Fruit fly (Drosophila melanogaster) whole organism, embryonic: Measurements from ENCODE around the gene gish.
A peak's percentile ranks its signal among the peaks of the same experiment; 100 is the strongest.

Experiments used
- ATbp ChIP-seq: fragments of 200-800 bp; sonication (Bioruptor generic); optimal IDR thresholded peaks from 2 replicates; lab custom pipeline; 2017; ENCODE audit warnings: missing biosample characterization, mild to moderate bottlenecking, missing genetic modification characterization, missing genetic modification reagents
- Awh ChIP-seq: fragments of 200-800 bp; sonication (Bioruptor generic); IDR thresholded peaks from 2 replicates; pipeline ENCODE4, ENCODE4 v1.3.6; 2022; ENCODE audit warnings: missing biosample characterization, missing genetic modification characterization
- Bdp1 ChIP-seq: fragments of 200-800 bp; sonication (Bioruptor generic); optimal IDR thresholded peaks from 3 replicates; lab custom pipeline; 2016; ENCODE audit warnings: missing biosample characterization, missing genetic modification characterization
- Bgb ChIP-seq: fragments of 200-800 bp; sonication (Bioruptor generic); IDR thresholded peaks from 2 replicates; pipeline ENCODE4 v1.3.6; 2022; ENCODE audit warnings: missing biosample characterization, missing genetic modification characterization; ENCODE audit not compliant: partially characterized antibody
- CG10147 ChIP-seq: fragments of 200-800 bp; sonication (Bioruptor generic); optimal IDR thresholded peaks from 2 replicates; lab custom pipeline; 2019; ENCODE audit warnings: missing biosample characterization, mild to moderate bottlenecking, missing genetic modification characterization, moderate library complexity
- CG10209 ChIP-seq: fragments of 200-800 bp; sonication (Bioruptor generic); optimal IDR thresholded peaks from 3 replicates; lab custom pipeline; 2017; ENCODE audit warnings: missing biosample characterization, mild to moderate bottlenecking, missing genetic modification characterization, missing genetic modification reagents
- CG10431 ChIP-seq: fragments of 200-800 bp; sonication (Bioruptor generic); optimal IDR thresholded peaks from 3 replicates; lab custom pipeline; 2018; ENCODE audit warnings: missing biosample characterization, mild to moderate bottlenecking, missing genetic modification characterization
- CG10462 ChIP-seq: fragments of 200-800 bp; sonication (Bioruptor generic); optimal IDR thresholded peaks from 2 replicates; lab custom pipeline; 2016; ENCODE audit warnings: missing biosample characterization, missing genetic modification characterization
- CG13287 ChIP-seq: fragments of 200-800 bp; sonication (Bioruptor generic); IDR thresholded peaks from 2 replicates; pipeline ENCODE4 v1.3.6; 2022; ENCODE audit warnings: missing biosample characterization, missing genetic modification characterization; ENCODE audit not compliant: partially characterized antibody
- CG13894 ChIP-seq: fragments of 200-800 bp; sonication (Bioruptor generic); optimal IDR thresholded peaks from 3 replicates; lab custom pipeline; 2018; ENCODE audit warnings: missing biosample characterization, mild to moderate bottlenecking, missing genetic modification characterization, moderate library complexity
- CG15514 ChIP-seq: fragments of 200-800 bp; sonication (Bioruptor generic); optimal IDR thresholded peaks from 3 replicates; lab custom pipeline; 2017; ENCODE audit warnings: missing biosample characterization, missing genetic modification characterization, mild to moderate bottlenecking, moderate library complexity, missing genetic modification reagents
- CG16815 ChIP-seq: fragments of 200-800 bp; sonication (Bioruptor generic); optimal IDR thresholded peaks from 3 replicates; lab custom pipeline; 2017; ENCODE audit warnings: missing biosample characterization, mild to moderate bottlenecking, missing genetic modification characterization
- CG17612 ChIP-seq: fragments of 200-800 bp; sonication (Bioruptor generic); IDR thresholded peaks from 2 replicates; pipeline ENCODE4 v1.3.6; 2022; ENCODE audit warnings: missing biosample characterization, missing genetic modification characterization
- CG2129 ChIP-seq: fragments of 200-800 bp; sonication (Bioruptor generic); IDR thresholded peaks from 2 replicates; pipeline ENCODE4 v1.3.6; 2022; ENCODE audit warnings: missing biosample characterization, missing genetic modification characterization; ENCODE audit not compliant: partially characterized antibody
- CG32532 ChIP-seq: fragments of 200-800 bp; sonication (Bioruptor generic); IDR thresholded peaks from 2 replicates; pipeline ENCODE4 v1.3.6; 2022; ENCODE audit warnings: missing biosample characterization, missing genetic modification characterization
- CG32767 ChIP-seq: fragments of 200-800 bp; sonication (Bioruptor generic); IDR thresholded peaks from 2 replicates; pipeline ENCODE4 v1.3.6; 2022; ENCODE audit warnings: missing biosample characterization, missing genetic modification characterization
- CG42726 ChIP-seq: fragments of 200-800 bp; sonication (Bioruptor generic); IDR thresholded peaks from 2 replicates; pipeline ENCODE4 v1.3.6; 2022; ENCODE audit warnings: missing biosample characterization, missing genetic modification characterization; ENCODE audit not compliant: partially characterized antibody
- CG4404 ChIP-seq: fragments of 200-800 bp; sonication (Bioruptor generic); IDR thresholded peaks from 2 replicates; pipeline ENCODE4 v1.3.6; 2022; ENCODE audit warnings: missing biosample characterization, missing genetic modification characterization
- CG5953 ChIP-seq: fragments of 200-800 bp; sonication (Bioruptor generic); IDR thresholded peaks from 2 replicates; pipeline ENCODE4 v1.3.6; 2022; ENCODE audit warnings: missing biosample characterization, missing genetic modification characterization
- CG7372 ChIP-seq: fragments of 200-800 bp; sonication (Bioruptor generic); IDR thresholded peaks from 2 replicates; pipeline ENCODE4 v1.3.6; 2022; ENCODE audit warnings: missing biosample characterization, missing genetic modification characterization
- CG8944 ChIP-seq: fragments of 200-800 bp; sonication (Bioruptor generic); optimal IDR thresholded peaks from 3 replicates; lab custom pipeline; 2016; ENCODE audit warnings: missing biosample characterization, missing genetic modification characterization
- CG9437 ChIP-seq: fragments of 200-800 bp; sonication (Bioruptor generic); optimal IDR thresholded peaks from 2 replicates; lab custom pipeline; 2018; ENCODE audit warnings: missing biosample characterization, mild to moderate bottlenecking, missing genetic modification characterization
- E2f1 ChIP-seq: fragments of 200-800 bp; sonication (Bioruptor generic); IDR thresholded peaks from 2 replicates; pipeline ENCODE4 v1.3.6; 2022; ENCODE audit warnings: missing biosample characterization, missing genetic modification characterization
- H2.0 ChIP-seq: fragments of 200-800 bp; sonication (Bioruptor generic); IDR thresholded peaks from 2 replicates; pipeline ENCODE4 v1.3.6; 2022; ENCODE audit warnings: missing biosample characterization, missing genetic modification characterization
- HmgZ ChIP-seq: fragments of 200-800 bp; sonication (Bioruptor generic); optimal IDR thresholded peaks from 2 replicates; lab custom pipeline; 2018; ENCODE audit warnings: missing biosample characterization, mild to moderate bottlenecking, missing genetic modification characterization
- Lpt ChIP-seq: fragments of >200 bp; optimal IDR thresholded peaks from 2 replicates; lab custom pipeline; 2018; ENCODE audit warnings: missing biosample characterization, missing genetic modification characterization
- Nf-YB ChIP-seq: fragments of 200-800 bp; sonication (Bioruptor generic); optimal IDR thresholded peaks from 3 replicates; lab custom pipeline; 2019; ENCODE audit warnings: missing biosample characterization, mild to moderate bottlenecking, missing genetic modification characterization, moderate library complexity
- Opbp ChIP-seq: fragments of 200-800 bp; sonication (Bioruptor generic); IDR thresholded peaks from 3 replicates; pipeline ENCODE4 v1.3.6; 2022; ENCODE audit warnings: missing biosample characterization, missing genetic modification characterization; ENCODE audit not compliant: partially characterized antibody
- TFAM ChIP-seq: fragments of 200-800 bp; sonication (Bioruptor generic); optimal IDR thresholded peaks from 2 replicates; lab custom pipeline; 2017; ENCODE audit warnings: missing biosample characterization, missing genetic modification characterization, inconsistent platforms
- ap ChIP-seq: fragments of 200-800 bp; sonication (Bioruptor generic); IDR thresholded peaks from 2 replicates; pipeline ENCODE4 v1.3.6; 2022; ENCODE audit warnings: missing biosample characterization, missing genetic modification characterization
- corto ChIP-seq: fragments of 200-800 bp; sonication (Bioruptor generic); optimal IDR thresholded peaks from 2 replicates; lab custom pipeline; 2016; ENCODE audit warnings: missing biosample characterization, mild to moderate bottlenecking, missing genetic modification characterization, moderate library complexity
- croc ChIP-seq: fragments of 200-800 bp; sonication (Bioruptor generic); conservative IDR thresholded peaks from 3 replicates; pipeline ENCODE4 v1.3.6; 2022; ENCODE audit warnings: missing biosample characterization, missing genetic modification characterization
- dimm ChIP-seq: fragments of 200-800 bp; sonication (Bioruptor generic); IDR thresholded peaks from 2 replicates; pipeline ENCODE4 v1.3.6; 2022; ENCODE audit warnings: missing biosample characterization, missing genetic modification characterization
- fd3F ChIP-seq: fragments of 200-800 bp; sonication (Bioruptor generic); optimal IDR thresholded peaks from 2 replicates; lab custom pipeline; 2018; ENCODE audit warnings: missing biosample characterization, mild to moderate bottlenecking, missing genetic modification characterization, moderate library complexity
- fd64A ChIP-seq: fragments of 200-800 bp; sonication (Bioruptor generic); optimal IDR thresholded peaks from 3 replicates; lab custom pipeline; 2018; ENCODE audit warnings: missing biosample characterization, mild to moderate bottlenecking, missing genetic modification characterization
- fru ChIP-seq: fragments of >200 bp; optimal IDR thresholded peaks from 2 replicates; lab custom pipeline; 2017
- gcm ChIP-seq: fragments of 200-800 bp; sonication (Bioruptor generic); optimal IDR thresholded peaks from 2 replicates; lab custom pipeline; 2019; ENCODE audit warnings: missing biosample characterization, mild to moderate bottlenecking, missing genetic modification characterization, moderate library complexity
- grn ChIP-seq: fragments of 200-800 bp; sonication (Bioruptor generic); optimal IDR thresholded peaks from 3 replicates; lab custom pipeline; 2017; ENCODE audit warnings: missing biosample characterization, missing genetic modification characterization
- lab ChIP-seq: fragments of 200-800 bp; sonication (Bioruptor generic); optimal IDR thresholded peaks from 3 replicates; lab custom pipeline; 2017; ENCODE audit warnings: missing biosample characterization, missing genetic modification characterization, mild to moderate bottlenecking, moderate library complexity, missing genetic modification reagents
- nmo ChIP-seq: fragments of 200-800 bp; sonication (Bioruptor generic); optimal IDR thresholded peaks from 2 replicates; lab custom pipeline; 2018; ENCODE audit warnings: missing biosample characterization, mild to moderate bottlenecking, missing genetic modification characterization, moderate library complexity
- pan ChIP-seq, 4 experiments: fragments of >200 bp in 3 of 4; fragments of 200-800 bp in 1 of 4; sonication (Bioruptor generic) in 1 of 4; optimal IDR thresholded peaks in 3 of 4; IDR thresholded peaks in 1 of 4; 2 replicates each; pipeline versions ENCODE4 v1.3.6 to Lab custom; 2017 to 2022; ENCODE audit warnings: missing biosample characterization in 2 of 4, missing genetic modification characterization in 2 of 4, mixed read lengths in 1 of 4
- phol ChIP-seq: fragments of 200-800 bp; sonication (Bioruptor generic); optimal IDR thresholded peaks from 3 replicates; lab custom pipeline; 2018; ENCODE audit warnings: missing biosample characterization, mild to moderate bottlenecking, missing genetic modification characterization, moderate library complexity
- pita ChIP-seq: fragments of 200-800 bp; sonication (Bioruptor generic); optimal IDR thresholded peaks from 2 replicates; lab custom pipeline; 2017; ENCODE audit warnings: missing biosample characterization, mild to moderate bottlenecking, missing genetic modification characterization
- sens-2 ChIP-seq: fragments of 200-800 bp; sonication (Bioruptor generic); IDR thresholded peaks from 2 replicates; pipeline ENCODE4 v1.3.6; 2022; ENCODE audit warnings: missing biosample characterization, missing genetic modification characterization
- sna ChIP-seq: fragments of 200-800 bp; sonication (Bioruptor generic); IDR thresholded peaks from 2 replicates; pipeline ENCODE4 v1.3.6; 2022; ENCODE audit warnings: missing biosample characterization, missing genetic modification characterization; ENCODE audit not compliant: partially characterized antibody
- tap ChIP-seq: fragments of 200-800 bp; optimal IDR thresholded peaks from 3 replicates; lab custom pipeline; 2019; ENCODE audit warnings: missing biosample characterization, mild to moderate bottlenecking, missing genetic modification characterization, moderate library complexity
- trh ChIP-seq: fragments of 200-800 bp; sonication (Bioruptor generic); optimal IDR thresholded peaks from 2 replicates; lab custom pipeline; 2016; ENCODE audit warnings: missing biosample characterization, missing genetic modification characterization

gish gene

DNA sequence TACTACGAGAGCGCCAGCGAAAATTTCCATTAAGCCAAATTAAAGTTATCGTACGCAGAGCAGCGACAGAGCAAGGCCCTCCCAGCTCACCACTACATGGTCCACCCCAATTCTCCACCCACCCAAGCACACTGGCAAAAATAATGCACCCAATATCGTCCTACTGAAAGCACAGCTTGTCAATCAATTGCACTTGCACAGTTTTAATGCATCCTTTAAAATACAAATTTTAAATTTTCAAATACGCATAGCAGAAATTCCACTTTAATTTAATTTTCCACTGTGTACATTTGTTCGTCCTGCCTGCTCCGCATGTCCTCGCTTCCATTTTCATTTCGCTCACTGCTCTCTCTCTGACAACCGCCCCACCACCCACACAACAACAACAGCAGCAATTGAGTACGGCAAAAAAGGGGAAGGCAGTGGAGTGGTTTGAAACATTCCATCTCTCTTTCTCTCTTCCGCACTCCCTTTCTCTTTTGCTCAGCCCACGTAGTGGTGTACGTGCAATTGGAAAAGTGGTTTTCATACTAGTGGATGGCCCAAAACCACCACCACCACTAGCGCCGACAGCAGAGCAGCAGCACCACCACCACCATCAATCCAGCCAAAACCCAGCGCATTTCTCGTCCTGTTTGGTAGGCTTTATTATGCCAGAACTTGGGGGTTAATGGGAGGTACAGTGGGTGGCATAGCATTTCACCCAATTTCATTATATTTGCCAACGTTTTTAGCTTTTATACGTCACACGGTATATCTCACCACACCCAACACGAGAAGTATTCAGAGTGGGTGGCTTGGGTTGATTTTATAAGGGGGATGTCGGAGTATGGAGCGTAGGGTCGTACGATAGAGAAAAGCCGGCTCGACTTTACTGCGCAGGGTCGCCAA is 24.4 kb upstream of the gish start (continued):
- no peak for TF ChIP-seq TFAM
- TF ChIP-seq CG10462 (GFP tag; lab: Kevin White, UChicago) = peak; percentile 52
- peak; percentile 31; the same call in 1 of the 2 replicates for TF ChIP-seq H2.0 (GFP tag; lab: Robert Waterston, UW)
- peak; percentile 87 for TF ChIP-seq tap (tag; lab: Kevin White, UChicago)
- no peak for TF ChIP-seq Lpt
- TF ChIP-seq CG13287 (GFP tag; lab: Robert Waterston, UW) = no peak
- TF ChIP-seq sens-2 (GFP tag; lab: Robert Waterston, UW) = no peak
- peak; percentile 47 for TF ChIP-seq CG10431 (GFP tag; lab: Kevin White, UChicago)
- peak; percentile 79 for TF ChIP-seq phol (tag; lab: Kevin White, UChicago)
- no peak for TF ChIP-seq corto (GFP tag; lab: Kevin White, UChicago)
- no peak for TF ChIP-seq Bgb (GFP tag; lab: Robert Waterston, UW)
- peak; percentile 98 for TF ChIP-seq lab (GFP tag; lab: Kevin White, UChicago)
- peak; percentile 14 for TF ChIP-seq Bdp1 (GFP tag; lab: Kevin White, UChicago)
- TF ChIP-seq CG32532 (GFP tag; lab: Robert Waterston, UW) = peak; percentile 64
- TF ChIP-seq trh = no peak
- TF ChIP-seq Nf-YB (GFP tag; lab: Kevin White, UChicago) = peak; percentile 42
- peak; percentile 73 for TF ChIP-seq fd64A (GFP tag; lab: Kevin White, UChicago)
- peak; percentile 32 for TF ChIP-seq fd3F (GFP tag; lab: Kevin White, UChicago)
- peak; percentile 87 for TF ChIP-seq CG15514 (GFP tag; lab: Kevin White, UChicago)
- TF ChIP-seq croc (GFP tag; lab: Robert Waterston, UW) = peak; percentile 35; the same call in 1 of the 3 replicates
- no peak for TF ChIP-seq dimm
- peak; percentile 44 for TF ChIP-seq CG16815
- peak; percentile 78 for TF ChIP-seq Awh (GFP tag; lab: Robert Waterston, UW)
- peak; percentile 93 for TF ChIP-seq CG10147
- TF ChIP-seq nmo (GFP tag; lab: Kevin White, UChicago) = peak; percentile 63
- TF ChIP-seq pan (optimal IDR thresholded peaks at IDR 0.05; lab: Kevin White, UChicago) = no peak
- TF ChIP-seq pan (GFP tag; optimal IDR thresholded peaks at IDR 0.05 in 1 of 2, IDR thresholded peaks at IDR 0.05 in 1 of 2) = peak in 1 of 2 experiments; percentile 84
- no peak for TF ChIP-seq Opbp (GFP tag; lab: Robert Waterston, UW)
- no peak for TF ChIP-seq CG42726 (GFP tag; lab: Robert Waterston, UW)
- no peak for TF ChIP-seq fru (lab: Kevin White, UChicago)
- TF ChIP-seq CG2129 (GFP tag; lab: Robert Waterston, UW) = no peak
- TF ChIP-seq CG8944 (GFP tag; lab: Kevin White, UChicago) = peak; percentile 88
- TF ChIP-seq HmgZ (tag; lab: Kevin White, UChicago) = peak; percentile 48
- TF ChIP-seq sna = no peak
- peak; percentile 79 for TF ChIP-seq E2f1 (GFP tag; lab: Robert Waterston, UW)
- TF ChIP-seq grn (GFP tag; lab: Kevin White, UChicago) = peak; percentile 17
- TF ChIP-seq CG32767 (GFP tag; lab: Robert Waterston, UW) = no peak; the same call in 1 of the 2 replicates
- TF ChIP-seq CG13894 (tag; lab: Kevin White, UChicago) = peak; percentile 85
- peak; percentile 39 for TF ChIP-seq gcm (GFP tag; lab: Kevin White, UChicago)
- peak; percentile 34; the same call in 1 of the 2 replicates for TF ChIP-seq ap (GFP tag; lab: Robert Waterston, UW)
- TF ChIP-seq pita (GFP tag; lab: Kevin White, UChicago) = no peak
- TF ChIP-seq CG4404 (GFP tag; lab: Robert Waterston, UW) = peak; percentile 82
- peak; percentile 57 for TF ChIP-seq ATbp (GFP tag; lab: Kevin White, UChicago)
- peak; percentile 82 for TF ChIP-seq CG7372 (GFP tag; lab: Robert Waterston, UW)
- TF ChIP-seq CG10209 (GFP tag; lab: Kevin White, UChicago) = peak; percentile 50
- peak; percentile 42 for TF ChIP-seq CG9437 (GFP tag; lab: Kevin White, UChicago)
- TF ChIP-seq CG17612 (GFP tag; lab: Robert Waterston, UW) = peak; percentile 76
- peak; percentile 40; the same call in 1 of the 2 replicates for TF ChIP-seq CG5953 (GFP tag; lab: Robert Waterston, UW)
